Fruit fly (Drosophila melanogaster): Measurements from ENCODE around the gene PIG-F.
A peak's percentile ranks its signal among the peaks of the same experiment; 100 is the strongest.

Gene PIG-F

dm6 chr3L:19635478-19635996, 23.3 kb downstream of the PIG-F start, which contains the start of gene wnd (continued):
- TF ChIP-seq CG16815 (GFP tag; optimal IDR thresholded peaks at IDR 0.05) (no peak), CG13287 (GFP tag; IDR thresholded peaks at IDR 0.05; ENCODE audit: partially characterized antibody) (peak; percentile 47; the same call in 1 of the 2 replicates), hbn (GFP tag; IDR thresholded peaks at IDR 0.05; ENCODE audit: partially characterized antibody) (peak; percentile 41; the same call in 1 of the 2 replicates), Stat92E (GFP tag; optimal IDR thresholded peaks at IDR 0.05) (no peak), Usf (GFP tag; optimal IDR thresholded peaks at IDR 0.05) (no peak), jumu (GFP tag; optimal IDR thresholded peaks at IDR 0.05) (no peak), run (tag; optimal IDR thresholded peaks at IDR 0.05) (peak; percentile 7), ATbp (GFP tag; optimal IDR thresholded peaks at IDR 0.05) (no peak), CG10979 (tag; optimal IDR thresholded peaks at IDR 0.05) (no peak), Bgb (GFP tag; IDR thresholded peaks at IDR 0.05; ENCODE audit: partially characterized antibody) (peak; percentile 41; the same call in 1 of the 2 replicates), Side (GFP tag; optimal IDR thresholded peaks at IDR 0.05) (no peak), CG17385 (GFP tag; optimal IDR thresholded peaks at IDR 0.05) (peak; percentile 63), tup (GFP tag; optimal IDR thresholded peaks at IDR 0.05) (no peak), CG31365 (tag; optimal IDR thresholded peaks at IDR 0.05) (no peak), da (GFP tag; optimal IDR thresholded peaks at IDR 0.05) (no peak), bbx (GFP tag; IDR thresholded peaks at IDR 0.05; ENCODE audit: partially characterized antibody) (peak; percentile 54; the same call in 1 of the 2 replicates), zf30C (GFP tag; optimal IDR thresholded peaks at IDR 0.05) (peak; percentile 33), cato (GFP tag; optimal IDR thresholded peaks at IDR 0.05; ENCODE audit: borderline replicate concordance) (no peak), Mes4 (GFP tag; optimal IDR thresholded peaks at IDR 0.05) (no peak), Hsf (GFP tag; optimal IDR thresholded peaks at IDR 0.05) (no peak), CG10209 (GFP tag; optimal IDR thresholded peaks at IDR 0.05) (no peak), pan (optimal IDR thresholded peaks at IDR 0.05) (no peak), pan (GFP tag; optimal IDR thresholded peaks at IDR 0.05 in 1 of 2, IDR thresholded peaks at IDR 0.05 in 1 of 2) (peak in 1 of 2 experiments; percentile 6), lola (GFP tag; optimal IDR thresholded peaks at IDR 0.05) (no peak), H2.0 (GFP tag; IDR thresholded peaks at IDR 0.05) (no peak), Dll (GFP tag; IDR thresholded peaks at IDR 0.05; ENCODE audit: partially characterized antibody) (0 out of 4 replicates have a peak, but pooled peaks have one; percentile 36), Rfx (GFP tag; IDR thresholded peaks at IDR 0.05) (no peak), yki (optimal IDR thresholded peaks at IDR 0.05) (peak; percentile 62), CG4854 (GFP tag; optimal IDR thresholded peaks at IDR 0.05) (no peak), hkb (optimal IDR thresholded peaks at IDR 0.05) (no peak), hkb (GFP tag; IDR thresholded peaks at IDR 0.05) (peak; percentile 47; the same call in 1 of the 2 replicates), seq (GFP tag; IDR thresholded peaks at IDR 0.05) (peak; percentile 82; the same call in 1 of the 2 replicates), CG7745 (tag; optimal IDR thresholded peaks at IDR 0.05) (no peak), CG12155 (GFP tag; optimal IDR thresholded peaks at IDR 0.05) (no peak), CG10462 (GFP tag; optimal IDR thresholded peaks at IDR 0.05) (no peak), vfl (GFP tag; optimal IDR thresholded peaks at IDR 0.05) (no peak), croc (GFP tag; conservative IDR thresholded peaks at IDR 0.05) (no peak), CG11560 (tag; IDR thresholded peaks at IDR 0.05) (no peak), CG11696 (GFP tag; IDR thresholded peaks at IDR 0.05) (no peak), so (GFP tag; IDR thresholded peaks at IDR 0.05) (peak; percentile 38; the same call in 1 of the 3 replicates), CG15073 (GFP tag; optimal IDR thresholded peaks at IDR 0.05) (no peak), bcd (GFP tag; optimal IDR thresholded peaks at IDR 0.05) (no peak), CG2712 (tag; optimal IDR thresholded peaks at IDR 0.05) (peak; percentile 1), Ptx1 (GFP tag; IDR thresholded peaks at IDR 0.05) (no peak), gcm2 (GFP tag; optimal IDR thresholded peaks at IDR 0.05) (no peak), mirr (GFP tag; optimal IDR thresholded peaks at IDR 0.05) (peak; percentile 14), nom (GFP tag; optimal IDR thresholded peaks at IDR 0.05) (peak; percentile 23), row (GFP tag; IDR thresholded peaks at IDR 0.05) (no peak), CG1832 (GFP tag; optimal IDR thresholded peaks at IDR 0.05) (no peak), grn (GFP tag; optimal IDR thresholded peaks at IDR 0.05) (peak; percentile 29)

Data from whole organism, embryonic.